Worm (Caenorhabditis elegans) whole organism, L2 larva: ENCODE measurements around the gene F11A10.5.
A peak's percentile ranks its signal among the peaks of the same experiment; 100 is the strongest.

Source experiments
- F13H6.1 ChIP-seq: sonication (generic microtip); optimal IDR thresholded peaks from 2 replicates; lab custom pipeline; 2016; ENCODE audit warnings: missing genetic modification characterization, missing compliant biosample characterization
- R02D3.7 ChIP-seq: fragments of 150-350 bp; optimal IDR thresholded peaks from 2 replicates; lab custom pipeline; 2014; ENCODE audit warnings: missing biosample characterization, missing genetic modification characterization
- aly-2 ChIP-seq: fragments of 150-350 bp; optimal IDR thresholded peaks from 2 replicates; lab custom pipeline; 2014; ENCODE audit warnings: missing biosample characterization, missing genetic modification characterization
- dmd-4 ChIP-seq: sonication (generic microtip); optimal IDR thresholded peaks from 2 replicates; lab custom pipeline; 2017; ENCODE audit warnings: missing biosample characterization, missing genetic modification characterization
- egl-27 ChIP-seq: sonication (generic microtip); optimal IDR thresholded peaks from 3 replicates; lab custom pipeline; 2017; ENCODE audit warnings: missing biosample characterization, missing genetic modification reagents, missing genetic modification characterization
- lin-13 ChIP-seq: fragments of 150-350 bp; optimal IDR thresholded peaks from 2 replicates; lab custom pipeline; 2014; ENCODE audit warnings: missing biosample characterization, missing genetic modification reagents, missing genetic modification characterization
- mdl-1 ChIP-seq, 2 experiments: fragments of 150-350 bp in 1 of 2; sonication (generic microtip) in 1 of 2; optimal IDR thresholded peaks; 2 replicates each; lab custom pipeline; 2017; ENCODE audit warnings: missing biosample characterization in 2 of 2, missing genetic modification characterization in 2 of 2
- nhr-11 ChIP-seq: fragments of 150-350 bp; optimal IDR thresholded peaks from 2 replicates; lab custom pipeline; 2014; ENCODE audit warnings: missing biosample characterization, missing genetic modification characterization
- nhr-12 ChIP-seq: fragments of 150-350 bp; optimal IDR thresholded peaks from 2 replicates; lab custom pipeline; 2014; ENCODE audit warnings: missing biosample characterization, missing genetic modification characterization
- nhr-25 ChIP-seq: fragments of 150-350 bp; sonication (generic microtip); optimal IDR thresholded peaks from 3 replicates; lab custom pipeline; 2014; ENCODE audit warnings: missing biosample characterization, missing genetic modification characterization
- unc-62 ChIP-seq: fragments of 150-350 bp; optimal IDR thresholded peaks from 2 replicates; lab custom pipeline; 2014; ENCODE audit warnings: missing biosample characterization, missing genetic modification reagents, missing genetic modification characterization
- zag-1 ChIP-seq: fragments of 150-350 bp; optimal IDR thresholded peaks from 2 replicates; lab custom pipeline; 2014; ENCODE audit warnings: missing biosample characterization, missing genetic modification characterization
- ztf-1 ChIP-seq: fragments of 200-800 bp; sonication (Bioruptor generic); conservative IDR thresholded peaks from 2 replicates; pipeline ENCODE4 v1.3.6; 2022; ENCODE audit warnings: missing genetic modification characterization, missing compliant biosample characterization
- ztf-11 ChIP-seq: sonication (generic microtip); optimal IDR thresholded peaks from 2 replicates; lab custom pipeline; 2017; ENCODE audit warnings: missing biosample characterization, missing genetic modification characterization

- TF ChIP-seq unc-62 (GFP tag; lab: Kevin White, UChicago), result no peak
- no peak for TF ChIP-seq aly-2
- no peak for TF ChIP-seq nhr-12 (tag; lab: Kevin White, UChicago)
- TF ChIP-seq nhr-25, result peak; percentile 32
- no peak for TF ChIP-seq mdl-1 (tag; optimal IDR thresholded peaks at IDR 0.05; lab: Kevin White, UChicago)
- no peak for TF ChIP-seq ztf-11 (tag; lab: Kevin White, UChicago)
- TF ChIP-seq R02D3.7 (tag; lab: Kevin White, UChicago), result no peak
- TF ChIP-seq egl-27, result no peak
- no peak for TF ChIP-seq dmd-4
- no peak for TF ChIP-seq nhr-11
- TF ChIP-seq lin-13 (GFP tag; lab: Kevin White, UChicago), result peak; percentile 15
- no peak for TF ChIP-seq F13H6.1 (tag; lab: Kevin White, UChicago)
- TF ChIP-seq ztf-1, result no peak
- no peak for TF ChIP-seq zag-1 (tag; lab: Kevin White, UChicago)
These were observed 5.0 kb upstream of the F11A10.5 start for ce11 chrIV:12088898-12089297.
